Fruit fly (Drosophila melanogaster) Kc167 (cell line): ENCODE results near the gene Ucp4A.

Experiments used
- Myc ChIP-seq: fragments of >200 bp; optimal IDR thresholded peaks from 2 replicates; lab custom pipeline; 2017; ENCODE audit warnings: missing external identifiers
- Sin3A ChIP-seq: fragments of >200 bp; optimal IDR thresholded peaks from 2 replicates; lab custom pipeline; 2018; ENCODE audit warnings: missing external identifiers
- h ChIP-seq: fragments of >200 bp; optimal IDR thresholded peaks from 3 replicates; lab custom pipeline; 2018; ENCODE audit warnings: missing external identifiers
- insv ChIP-seq: fragments of >200 bp; optimal IDR thresholded peaks from 3 replicates; lab custom pipeline; 2018; ENCODE audit warnings: missing external identifiers
- psq ChIP-seq: fragments of >200 bp; optimal IDR thresholded peaks from 2 replicates; lab custom pipeline; 2017; ENCODE audit warnings: missing external identifiers
- ttk ChIP-seq: sonication (Bioruptor generic); optimal IDR thresholded peaks from 2 replicates; lab custom pipeline; 2017; ENCODE audit warnings: missing external identifiers

DNA sequence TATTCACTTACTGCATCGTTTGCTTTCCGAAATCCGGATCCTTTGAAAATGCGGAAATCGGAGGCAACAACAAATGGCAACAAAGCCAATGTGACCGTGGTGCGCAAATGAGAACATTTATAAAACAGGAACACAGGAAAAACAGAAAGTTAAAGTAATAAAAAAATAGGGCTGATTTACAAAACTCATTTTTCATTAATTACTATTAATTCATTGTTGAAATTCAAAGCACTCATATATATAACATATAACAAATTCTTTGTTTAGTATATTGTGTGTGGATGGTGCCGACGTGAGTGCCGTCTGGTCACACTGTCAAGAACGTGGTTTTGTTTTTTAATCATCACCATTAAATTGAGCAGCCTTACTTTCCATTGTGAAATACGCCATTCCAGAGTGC, 16.0 kb downstream of the Ucp4A start, which contains the start of the genes Arp8 and CG6769:
- TF ChIP-seq insv (lab: Kevin White, UChicago) (no peak), Myc (lab: Kevin White, UChicago) (no peak), h (lab: Kevin White, UChicago) (no peak), psq (lab: Kevin White, UChicago) (no peak), Sin3A (lab: Kevin White, UChicago) (no peak), ttk (lab: Kevin White, UChicago) (no peak)
